Fruit fly (Drosophila melanogaster) whole organism, embryonic: ENCODE measurements around the gene CG43051.
A peak's percentile ranks its signal among the peaks of the same experiment; 100 is the strongest.

Experiments used
- Atf3 ChIP-seq: fragments of 200-800 bp; sonication (Bioruptor generic); optimal IDR thresholded peaks from 3 replicates; lab custom pipeline; 2016; ENCODE audit warnings: missing biosample characterization, missing genetic modification characterization
- Atf6 ChIP-seq: fragments of 200-800 bp; sonication (Bioruptor generic); IDR thresholded peaks from 2 replicates; pipeline ENCODE4 v1.3.6; 2022; ENCODE audit warnings: missing biosample characterization, missing genetic modification characterization
- Awh ChIP-seq: fragments of 200-800 bp; sonication (Bioruptor generic); IDR thresholded peaks from 2 replicates; pipeline ENCODE4, ENCODE4 v1.3.6; 2022; ENCODE audit warnings: missing biosample characterization, missing genetic modification characterization
- CG10267 ChIP-seq: fragments of 200-800 bp; sonication (Bioruptor generic); optimal IDR thresholded peaks from 2 replicates; lab custom pipeline; 2018; ENCODE audit warnings: missing biosample characterization, mild to moderate bottlenecking, missing genetic modification characterization, moderate library complexity
- CG10366 ChIP-seq: fragments of 200-800 bp; sonication (Bioruptor generic); IDR thresholded peaks from 2 replicates; pipeline ENCODE4 v1.3.6; 2022; ENCODE audit warnings: missing biosample characterization, missing genetic modification characterization
- CG10431 ChIP-seq: fragments of 200-800 bp; sonication (Bioruptor generic); optimal IDR thresholded peaks from 3 replicates; lab custom pipeline; 2018; ENCODE audit warnings: missing biosample characterization, mild to moderate bottlenecking, missing genetic modification characterization
- CG10543 ChIP-seq: fragments of 200-800 bp; sonication (Bioruptor generic); optimal IDR thresholded peaks from 3 replicates; lab custom pipeline; 2017; ENCODE audit warnings: missing biosample characterization, mild to moderate bottlenecking, missing genetic modification characterization, moderate library complexity
- CG15011 ChIP-seq: fragments of 200-800 bp; sonication (Bioruptor generic); optimal IDR thresholded peaks from 3 replicates; lab custom pipeline; 2018; ENCODE audit warnings: missing biosample characterization, mild to moderate bottlenecking, missing genetic modification characterization
- CG17359 ChIP-seq: fragments of 200-800 bp; sonication (Bioruptor generic); optimal IDR thresholded peaks from 3 replicates; lab custom pipeline; 2018; ENCODE audit warnings: missing biosample characterization, mild to moderate bottlenecking, missing genetic modification characterization, moderate library complexity
- CG17802 ChIP-seq: fragments of 200-800 bp; sonication (Bioruptor generic); optimal IDR thresholded peaks from 2 replicates; lab custom pipeline; 2018; ENCODE audit warnings: missing biosample characterization, mild to moderate bottlenecking, missing genetic modification characterization, moderate library complexity
- CG18619 ChIP-seq: fragments of 200-800 bp; sonication (Bioruptor generic); optimal IDR thresholded peaks from 3 replicates; lab custom pipeline; 2017; ENCODE audit warnings: missing biosample characterization, mild to moderate bottlenecking, missing genetic modification characterization
- CG18764 ChIP-seq: fragments of 200-800 bp; sonication (Bioruptor generic); optimal IDR thresholded peaks from 3 replicates; lab custom pipeline; 2016; ENCODE audit warnings: missing biosample characterization, missing genetic modification characterization
- CG2889 ChIP-seq: fragments of 200-800 bp; sonication (Bioruptor generic); IDR thresholded peaks from 3 replicates; pipeline ENCODE4 v1.3.6; 2022; ENCODE audit warnings: missing biosample characterization, missing genetic modification characterization
- CG4820 ChIP-seq: fragments of 200-800 bp; sonication (Bioruptor generic); optimal IDR thresholded peaks from 3 replicates; lab custom pipeline; 2016; ENCODE audit warnings: missing biosample characterization, missing genetic modification characterization
- CG4854 ChIP-seq: fragments of 200-800 bp; sonication (Bioruptor generic); optimal IDR thresholded peaks from 2 replicates; lab custom pipeline; 2016; ENCODE audit warnings: missing biosample characterization, missing genetic modification characterization, inconsistent platforms
- CG6272 ChIP-seq: fragments of 200-800 bp; sonication (Bioruptor generic); IDR thresholded peaks from 2 replicates; pipeline ENCODE4 v1.3.6; 2022; ENCODE audit warnings: missing biosample characterization, missing genetic modification characterization
- CG8765 ChIP-seq: fragments of 200-800 bp; sonication (Bioruptor generic); IDR thresholded peaks from 2 replicates; pipeline ENCODE4 v1.3.6; 2022; ENCODE audit warnings: missing biosample characterization, missing genetic modification characterization
- Deaf1 ChIP-seq: fragments of 200-800 bp; optimal IDR thresholded peaks from 3 replicates; lab custom pipeline; 2019; ENCODE audit warnings: missing biosample characterization, mild to moderate bottlenecking, missing genetic modification characterization, moderate library complexity
- Dfd ChIP-seq, 2 experiments: fragments of >200 bp; optimal IDR thresholded peaks; 2 replicates each; lab custom pipeline; 2017; ENCODE audit warnings: missing biosample characterization in 2 of 2, missing genetic modification characterization in 2 of 2
- E2f2 ChIP-seq: fragments of 200-800 bp; sonication (Bioruptor generic); IDR thresholded peaks from 2 replicates; pipeline ENCODE4 v1.3.6; 2022; ENCODE audit warnings: missing biosample characterization, missing genetic modification characterization
- Hand ChIP-seq: fragments of 200-800 bp; sonication (Bioruptor generic); optimal IDR thresholded peaks from 2 replicates; lab custom pipeline; 2017; ENCODE audit warnings: mild to moderate bottlenecking, missing biosample characterization, missing genetic modification reagents, missing genetic modification characterization
- Hr3 ChIP-seq: fragments of 200-800 bp; sonication (Bioruptor generic); optimal IDR thresholded peaks from 3 replicates; lab custom pipeline; 2016; ENCODE audit warnings: missing biosample characterization, missing genetic modification characterization
- Hr51 ChIP-seq, 2 experiments: fragments of 200-800 bp; sonication (Bioruptor generic); optimal IDR thresholded peaks; 2 replicates in 1 of 2; 3 replicates in 1 of 2; lab custom pipeline; 2016 to 2018; ENCODE audit warnings: missing biosample characterization in 2 of 2, missing genetic modification characterization in 2 of 2, mild to moderate bottlenecking in 1 of 2, moderate library complexity in 1 of 2
- Hr78 ChIP-seq, 2 experiments: fragments of 200-800 bp in 1 of 2; fragments of >200 bp in 1 of 2; sonication (Bioruptor generic) in 1 of 2; optimal IDR thresholded peaks; 2 replicates each; lab custom pipeline; 2017 to 2019; ENCODE audit warnings: missing biosample characterization in 2 of 2, missing genetic modification characterization in 2 of 2, mild to moderate bottlenecking in 1 of 2, moderate library complexity in 1 of 2
- Myb ChIP-seq: fragments of 200-800 bp; sonication (Bioruptor generic); optimal IDR thresholded peaks from 2 replicates; lab custom pipeline; 2016; ENCODE audit warnings: missing biosample characterization, missing genetic modification characterization
- Nf-YC ChIP-seq: fragments of 200-800 bp; optimal IDR thresholded peaks from 3 replicates; lab custom pipeline; 2019; ENCODE audit warnings: missing biosample characterization, mild to moderate bottlenecking, missing genetic modification characterization, moderate library complexity
- NfI ChIP-seq: fragments of 200-800 bp; sonication (Bioruptor generic); optimal IDR thresholded peaks from 3 replicates; lab custom pipeline; 2018; ENCODE audit warnings: missing biosample characterization, mild to moderate bottlenecking, missing genetic modification characterization, moderate library complexity
- Oli ChIP-seq: fragments of 200-800 bp; sonication (Bioruptor generic); optimal IDR thresholded peaks from 2 replicates; lab custom pipeline; 2018; ENCODE audit warnings: missing biosample characterization, mild to moderate bottlenecking, missing genetic modification characterization, moderate library complexity
- Taf1 ChIP-seq: fragments of 200-800 bp; sonication (Bioruptor generic); IDR thresholded peaks from 2 replicates; pipeline ENCODE4 v1.3.6; 2022; ENCODE audit warnings: missing biosample characterization, missing genetic modification characterization
- Usf ChIP-seq: fragments of 200-800 bp; sonication (Bioruptor generic); optimal IDR thresholded peaks from 2 replicates; lab custom pipeline; 2017; ENCODE audit warnings: missing genotype, missing biosample characterization, missing genetic modification characterization
- aop ChIP-seq: fragments of 200-800 bp; sonication (Bioruptor generic); IDR thresholded peaks from 2 replicates; pipeline ENCODE4 v1.3.6; 2022; ENCODE audit warnings: missing biosample characterization, missing genetic modification characterization
- ap ChIP-seq: fragments of 200-800 bp; sonication (Bioruptor generic); IDR thresholded peaks from 2 replicates; pipeline ENCODE4 v1.3.6; 2022; ENCODE audit warnings: missing biosample characterization, missing genetic modification characterization
- az2 ChIP-seq: fragments of 200-800 bp; sonication (Bioruptor generic); optimal IDR thresholded peaks from 3 replicates; lab custom pipeline; 2016; ENCODE audit warnings: missing biosample characterization, missing genetic modification characterization
- bigmax ChIP-seq: fragments of 200-800 bp; sonication (Bioruptor generic); optimal IDR thresholded peaks from 2 replicates; lab custom pipeline; 2018; ENCODE audit warnings: missing biosample characterization, mild to moderate bottlenecking, missing genetic modification characterization
- croc ChIP-seq: fragments of 200-800 bp; sonication (Bioruptor generic); conservative IDR thresholded peaks from 3 replicates; pipeline ENCODE4 v1.3.6; 2022; ENCODE audit warnings: missing biosample characterization, missing genetic modification characterization
- grau ChIP-seq: fragments of 200-800 bp; optimal IDR thresholded peaks from 3 replicates; lab custom pipeline; 2019; ENCODE audit warnings: missing biosample characterization, mild to moderate bottlenecking, missing genetic modification characterization, moderate library complexity
- ham ChIP-seq: fragments of 200-800 bp; sonication (Bioruptor generic); IDR thresholded peaks from 2 replicates; pipeline ENCODE4 v1.3.6; 2022; ENCODE audit warnings: missing biosample characterization, missing genetic modification characterization
- lilli ChIP-seq: fragments of 200-800 bp; sonication (Bioruptor generic); optimal IDR thresholded peaks from 3 replicates; lab custom pipeline; 2016; ENCODE audit warnings: missing biosample characterization, missing genetic modification characterization
- lmd ChIP-seq: fragments of 200-800 bp; sonication (Bioruptor generic); IDR thresholded peaks from 2 replicates; pipeline ENCODE4 v1.3.6; 2022; ENCODE audit warnings: missing biosample characterization, missing genetic modification characterization
- luna ChIP-seq: fragments of 200-800 bp; sonication (Bioruptor generic); optimal IDR thresholded peaks from 2 replicates; lab custom pipeline; 2016; ENCODE audit warnings: missing biosample characterization, missing genetic modification characterization
- nerfin-2 ChIP-seq: fragments of 200-800 bp; sonication (Bioruptor generic); IDR thresholded peaks from 2 replicates; pipeline ENCODE4 v1.3.6; 2022; ENCODE audit warnings: missing biosample characterization, missing genetic modification characterization; ENCODE audit not compliant: partially characterized antibody
- pan ChIP-seq, 4 experiments: fragments of >200 bp in 3 of 4; fragments of 200-800 bp in 1 of 4; sonication (Bioruptor generic) in 1 of 4; optimal IDR thresholded peaks in 3 of 4; IDR thresholded peaks in 1 of 4; 2 replicates each; pipeline versions ENCODE4 v1.3.6 to Lab custom; 2017 to 2022; ENCODE audit warnings: missing biosample characterization in 2 of 4, missing genetic modification characterization in 2 of 4, mixed read lengths in 1 of 4
- psq ChIP-seq: fragments of 200-800 bp; sonication (Bioruptor generic); optimal IDR thresholded peaks from 2 replicates; lab custom pipeline; 2017; ENCODE audit warnings: missing biosample characterization, missing genetic modification characterization
- sisA ChIP-seq: fragments of 200-800 bp; sonication (Bioruptor generic); IDR thresholded peaks from 2 replicates; pipeline ENCODE4 v1.3.6; 2022; ENCODE audit warnings: missing biosample characterization, missing genetic modification characterization
- slbo ChIP-seq: fragments of 200-800 bp; sonication (Bioruptor generic); IDR thresholded peaks from 2 replicates; pipeline ENCODE4 v1.3.6; 2022; ENCODE audit warnings: missing biosample characterization, missing genetic modification characterization
- unpg ChIP-seq: fragments of 200-800 bp; sonication (Bioruptor generic); optimal IDR thresholded peaks from 3 replicates; lab custom pipeline; 2018; ENCODE audit warnings: missing biosample characterization, mild to moderate bottlenecking, missing genetic modification characterization, moderate library complexity
- wek ChIP-seq: fragments of 200-800 bp; sonication (Bioruptor generic); optimal IDR thresholded peaks from 3 replicates; lab custom pipeline; 2018; ENCODE audit warnings: missing biosample characterization, mild to moderate bottlenecking, missing genetic modification characterization, moderate library complexity
- wor ChIP-seq: fragments of 200-800 bp; sonication (Bioruptor generic); IDR thresholded peaks from 2 replicates; pipeline ENCODE4 v1.3.6; 2022; ENCODE audit warnings: missing biosample characterization, missing genetic modification characterization

CG43051 gene

dm6 chr2L:12497283-12498265 is 10.2 kb upstream of the CG43051 start, which contains the start of gene t-cup (continued):
- TF ChIP-seq CG2889: no peak
- TF ChIP-seq Deaf1: peak; percentile 60
- TF ChIP-seq Atf3 (GFP tag; lab: Kevin White, UChicago): peak; percentile 13
- no peak for TF ChIP-seq luna (GFP tag; lab: Kevin White, UChicago)
- peak; percentile 11 for TF ChIP-seq CG10267 (tag; lab: Kevin White, UChicago)
- TF ChIP-seq unpg (GFP tag; lab: Kevin White, UChicago): peak; percentile 65
- TF ChIP-seq lmd: peak; percentile 40; the same call in 1 of the 2 replicates
- TF ChIP-seq sisA (GFP tag; lab: Robert Waterston, UW): no peak
- TF ChIP-seq Usf (GFP tag; lab: Kevin White, UChicago): no peak
- TF ChIP-seq slbo (GFP tag; lab: Robert Waterston, UW): peak; percentile 35
- peak; percentile 81 for TF ChIP-seq CG15011 (GFP tag; lab: Kevin White, UChicago)
- peak; percentile 29; the same call in 1 of the 2 replicates for TF ChIP-seq ap (GFP tag; lab: Robert Waterston, UW)
- TF ChIP-seq Hr78 (GFP tag; optimal IDR thresholded peaks at IDR 0.05; lab: Kevin White, UChicago): no peak
- TF ChIP-seq CG10431 (GFP tag; lab: Kevin White, UChicago): peak; percentile 83
- peak; percentile 10 for TF ChIP-seq az2 (GFP tag; lab: Kevin White, UChicago)
- TF ChIP-seq croc (GFP tag; lab: Robert Waterston, UW): no peak
- TF ChIP-seq CG18619 (GFP tag; lab: Kevin White, UChicago): peak; percentile 78
- no peak for TF ChIP-seq ham (GFP tag; lab: Robert Waterston, UW)
- peak; percentile 47 to 74 for TF ChIP-seq Hr51 (GFP tag; optimal IDR thresholded peaks at IDR 0.05; lab: Kevin White, UChicago)
- peak; percentile 41 for TF ChIP-seq CG17802 (tag; lab: Kevin White, UChicago)
- TF ChIP-seq lilli: peak; percentile 51
- TF ChIP-seq Taf1 (GFP tag; lab: Robert Waterston, UW): no peak
- TF ChIP-seq CG4820 (GFP tag; lab: Kevin White, UChicago): peak; percentile 40
- TF ChIP-seq NfI (GFP tag; lab: Kevin White, UChicago): peak; percentile 58
- peak; percentile 61 for TF ChIP-seq bigmax (GFP tag; lab: Kevin White, UChicago)
- peak; percentile 75 for TF ChIP-seq CG10366 (GFP tag; lab: Robert Waterston, UW)
- peak; percentile 20 for TF ChIP-seq Myb (GFP tag; lab: Kevin White, UChicago)
- no peak for TF ChIP-seq CG8765 (GFP tag; lab: Robert Waterston, UW)
- TF ChIP-seq psq (GFP tag; lab: Kevin White, UChicago): peak; percentile 44
- TF ChIP-seq Hand (GFP tag; lab: Kevin White, UChicago): peak; percentile 64
- TF ChIP-seq CG10543 (GFP tag; lab: Kevin White, UChicago): peak; percentile 95
- TF ChIP-seq wor: no peak
- peak; percentile 39; the same call in 1 of the 2 replicates for TF ChIP-seq E2f2 (GFP tag; lab: Robert Waterston, UW)
- peak; percentile 40 for TF ChIP-seq grau (tag; lab: Kevin White, UChicago)
- peak; percentile 31 for TF ChIP-seq Hr3
- peak; percentile 89 for TF ChIP-seq CG17359 (tag; lab: Kevin White, UChicago)
- TF ChIP-seq pan (optimal IDR thresholded peaks at IDR 0.05; lab: Kevin White, UChicago): no peak
- TF ChIP-seq pan (GFP tag; optimal IDR thresholded peaks at IDR 0.05 in 1 of 2, IDR thresholded peaks at IDR 0.05 in 1 of 2): peak in 1 of 2 experiments; percentile 73
- TF ChIP-seq CG18764 (GFP tag; lab: Kevin White, UChicago): peak; percentile 58
- peak; percentile 58 for TF ChIP-seq Nf-YC
- no peak for TF ChIP-seq aop (GFP tag; lab: Robert Waterston, UW)
- TF ChIP-seq CG6272 (GFP tag; lab: Robert Waterston, UW): no peak
- TF ChIP-seq Oli (tag; lab: Kevin White, UChicago): peak; percentile 52
- peak; percentile 86 for TF ChIP-seq wek (GFP tag; lab: Kevin White, UChicago)
- TF ChIP-seq Atf6 (GFP tag; lab: Robert Waterston, UW): peak; percentile 81
- no peak for TF ChIP-seq nerfin-2
- TF ChIP-seq Dfd (GFP tag; optimal IDR thresholded peaks at IDR 0.05; lab: Kevin White, UChicago): no peak
- peak; percentile 86 for TF ChIP-seq Awh
- peak; percentile 73 for TF ChIP-seq CG4854 (GFP tag; lab: Kevin White, UChicago)
